Worm (Caenorhabditis elegans): ENCODE results near the gene bud-31.

bud-31 gene

DNA sequence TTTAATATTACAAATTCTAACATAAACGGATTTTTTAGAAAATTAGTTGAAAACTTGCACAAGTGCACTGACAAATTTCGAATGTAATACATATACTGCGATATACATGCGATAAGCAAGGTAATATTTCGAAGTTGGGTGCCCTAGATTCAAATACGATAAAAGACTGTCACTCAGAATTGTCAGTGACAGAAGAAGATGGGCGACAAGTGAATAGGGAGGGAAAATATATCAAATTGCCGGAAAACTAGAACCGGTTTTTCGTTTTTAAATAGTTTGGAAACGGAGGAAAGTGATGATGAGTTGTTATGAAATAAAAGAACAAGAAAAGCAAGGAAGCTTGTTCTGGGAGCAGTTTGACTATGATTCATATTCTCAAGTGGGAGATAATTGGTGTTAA lies 37.7 kb upstream of the bud-31 start:
- TF ChIP-seq ces-1 (GFP tag; optimal IDR thresholded peaks at IDR 0.05) = no peak
- TF ChIP-seq unc-62 (GFP tag; optimal IDR thresholded peaks at IDR 0.05) = peak; percentile 15

DNA sequence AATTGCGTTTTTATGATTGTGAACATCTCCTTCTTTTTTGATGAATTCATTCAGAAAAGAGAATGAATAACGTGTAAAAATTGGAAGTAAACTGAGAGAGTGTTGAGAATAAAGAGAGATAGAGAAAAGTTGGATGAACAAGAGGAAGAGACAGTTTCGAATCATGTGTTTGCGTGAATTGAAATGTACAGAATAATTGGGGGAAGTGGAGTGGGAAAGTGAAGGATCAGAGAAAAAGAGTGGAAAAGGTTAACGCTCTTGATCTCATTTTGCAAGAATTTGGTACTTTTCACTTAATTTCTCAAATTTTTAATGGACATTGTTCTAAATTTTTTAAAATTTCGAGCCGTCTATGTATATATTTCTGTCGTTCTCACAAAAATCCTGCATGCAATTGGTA lies 37.0 kb upstream of the bud-31 start:
- TF ChIP-seq unc-62 (GFP tag; optimal IDR thresholded peaks at IDR 0.05) = no peak
- no peak for TF ChIP-seq drap-1 (GFP tag; optimal IDR thresholded peaks at IDR 0.05)
- TF ChIP-seq ceh-39 (tag; optimal IDR thresholded peaks at IDR 0.05) = no peak
- no peak for TF ChIP-seq ceh-43 (GFP tag; optimal IDR thresholded peaks at IDR 0.05)
- TF ChIP-seq lsy-2 (tag; optimal IDR thresholded peaks at IDR 0.05) = no peak
- no peak for TF ChIP-seq zip-8 (tag; optimal IDR thresholded peaks at IDR 0.05)
- no peak for TF ChIP-seq mls-2 (tag; optimal IDR thresholded peaks at IDR 0.05)
- no peak for TF ChIP-seq hlh-1 (tag; optimal IDR thresholded peaks at IDR 0.05)

DNA sequence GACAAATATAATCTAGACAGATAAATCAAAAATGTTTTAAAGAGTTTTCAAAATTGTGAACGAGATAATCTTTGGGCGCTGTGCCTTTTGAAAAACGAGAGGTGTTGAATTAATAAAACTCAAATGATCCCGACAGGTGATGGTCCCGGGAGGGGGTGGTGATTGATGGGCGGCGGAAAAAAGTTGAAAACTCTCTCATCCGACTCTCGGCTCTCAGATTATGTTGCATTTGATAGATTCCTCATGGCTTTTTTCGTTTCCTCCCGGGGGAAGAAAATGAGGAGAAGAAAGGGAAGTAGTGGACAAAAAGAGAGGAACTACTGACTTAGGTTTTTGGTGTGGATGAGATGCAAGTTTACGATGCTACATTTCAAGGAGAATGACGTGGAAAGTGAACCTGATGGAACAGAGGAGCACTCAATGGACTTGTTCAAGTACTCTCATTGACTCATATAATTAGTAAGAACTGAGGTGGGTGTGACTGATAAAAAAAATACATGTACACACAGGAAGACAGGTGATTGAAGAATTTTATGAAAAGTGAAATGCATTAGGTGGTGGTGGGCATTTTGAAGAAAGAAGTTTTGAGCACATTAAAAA lies 35.1 kb upstream of the bud-31 start:
- no peak for TF ChIP-seq ham-2 (GFP tag; optimal IDR thresholded peaks at IDR 0.05)
- no peak for TF ChIP-seq nhr-2 (tag; optimal IDR thresholded peaks at IDR 0.05)
- TF ChIP-seq ceh-43 (GFP tag; optimal IDR thresholded peaks at IDR 0.05) = no peak
- no peak for TF ChIP-seq M03D4.4 (tag; optimal IDR thresholded peaks at IDR 0.05)
- TF ChIP-seq hlh-1 (tag; optimal IDR thresholded peaks at IDR 0.05) = peak; percentile 2
- TF ChIP-seq lin-13 (tag; optimal IDR thresholded peaks at IDR 0.05) = no peak
- no peak for TF ChIP-seq mep-1 (tag; optimal IDR thresholded peaks at IDR 0.05)
- TF ChIP-seq bed-3 (GFP tag; optimal IDR thresholded peaks at IDR 0.05) = no peak
- TF ChIP-seq mab-5 (tag; optimal IDR thresholded peaks at IDR 0.05) = no peak
- peak; percentile 69 for TF ChIP-seq unc-62 (GFP tag; optimal IDR thresholded peaks at IDR 0.05)
- TF ChIP-seq snpc-4 (tag; optimal IDR thresholded peaks at IDR 0.05) = no peak
- TF ChIP-seq unc-39 (tag; optimal IDR thresholded peaks at IDR 0.05) = no peak

DNA sequence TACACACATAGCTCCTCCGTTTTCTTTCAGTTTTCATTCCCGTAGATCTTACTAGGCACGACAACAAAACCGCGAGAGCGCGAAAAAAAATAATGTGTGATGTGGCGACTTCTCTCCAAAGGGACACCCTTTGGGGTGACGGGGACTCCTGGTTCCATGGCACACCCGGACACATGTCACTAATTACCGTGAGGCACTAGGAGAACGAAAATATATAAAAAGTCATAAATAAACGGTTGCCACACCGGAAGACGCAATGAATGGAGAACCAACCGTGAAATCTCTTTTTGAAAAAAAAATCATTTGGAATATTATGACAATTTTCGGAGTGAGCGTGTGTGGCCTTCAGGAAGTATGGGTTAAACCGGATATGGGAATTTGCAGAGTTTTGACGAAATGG lies 34.1 kb upstream of the bud-31 start:
- TF ChIP-seq ham-2 (GFP tag; optimal IDR thresholded peaks at IDR 0.05) = no peak
- TF ChIP-seq sptf-1 (tag; optimal IDR thresholded peaks at IDR 0.05) = no peak
- no peak for TF ChIP-seq snpc-4 (tag; optimal IDR thresholded peaks at IDR 0.05)
- TF ChIP-seq mab-5 (tag; optimal IDR thresholded peaks at IDR 0.05) = no peak
- no peak for TF ChIP-seq ceh-83 (GFP tag; optimal IDR thresholded peaks at IDR 0.05)
- no peak for TF ChIP-seq zip-8 (tag; optimal IDR thresholded peaks at IDR 0.05)
- TF ChIP-seq nhr-28 (tag; optimal IDR thresholded peaks at IDR 0.05) = no peak

DNA sequence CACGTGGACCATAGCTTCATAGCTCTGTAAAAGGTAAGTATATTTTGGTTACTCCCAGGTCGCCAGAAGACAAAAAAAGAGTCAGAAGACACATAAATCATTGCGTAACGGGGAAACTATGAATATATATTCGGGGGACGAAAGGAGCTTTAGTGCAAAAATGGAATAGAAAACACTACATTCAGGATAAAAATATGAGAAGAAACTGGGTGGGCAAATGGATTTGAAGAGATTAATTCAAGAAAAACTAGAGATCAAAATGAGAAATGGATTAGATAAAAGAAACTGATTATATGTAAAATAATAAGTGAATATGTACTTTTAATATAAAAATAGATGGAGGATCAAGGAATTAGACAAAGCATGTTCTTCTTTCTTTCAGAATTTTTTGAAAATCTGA lies 31.1 kb upstream of the bud-31 start, which contains the start of gene C07A9.12:
Gene C07A9.12, minus strand, starts transcription at position 101 of the 400 bp plus-strand sequence.
- TF ChIP-seq sem-2 (GFP tag; optimal IDR thresholded peaks at IDR 0.05) (no peak), lin-13 (tag; optimal IDR thresholded peaks at IDR 0.05) (no peak), snpc-4 (tag; optimal IDR thresholded peaks at IDR 0.05) (no peak), unc-120 (tag; optimal IDR thresholded peaks at IDR 0.05; ENCODE audit: poor library complexity, severe bottlenecking) (no peak), nhr-76 (tag; optimal IDR thresholded peaks at IDR 0.05) (no peak), nhr-28 (tag; optimal IDR thresholded peaks at IDR 0.05) (no peak), mls-2 (tag; optimal IDR thresholded peaks at IDR 0.05) (no peak), lin-32 (GFP tag; optimal IDR thresholded peaks at IDR 0.05) (no peak), elt-3 (tag; optimal IDR thresholded peaks at IDR 0.05) (no peak), pha-4 (tag; optimal IDR thresholded peaks at IDR 0.05) (no peak)

DNA sequence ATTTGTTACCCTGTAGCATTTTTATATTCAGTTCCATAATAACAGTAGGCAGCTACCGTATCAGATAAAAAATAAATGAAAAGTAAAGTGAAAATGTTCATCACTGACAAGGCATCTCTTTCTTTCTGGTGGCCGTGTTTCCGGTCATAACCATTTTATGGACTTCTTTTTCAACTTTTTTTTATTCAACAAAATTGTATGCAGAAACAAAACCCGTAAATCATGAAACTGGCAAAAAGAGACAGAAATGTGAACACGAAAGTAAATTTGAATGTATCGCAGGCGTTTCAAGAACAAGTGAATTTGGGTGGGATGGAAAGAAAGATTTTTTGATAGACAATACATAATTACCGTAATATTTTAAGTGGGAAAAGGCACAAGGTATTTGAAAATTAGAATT lies 28.8 kb upstream of the bud-31 start, which contains the start of gene clec-162:
Gene clec-162, minus strand, starts transcription at position 101 of the 400 bp plus-strand sequence.
- TF ChIP-seq bed-3 (GFP tag; optimal IDR thresholded peaks at IDR 0.05) (no peak), sptf-1 (tag; optimal IDR thresholded peaks at IDR 0.05) (no peak), unc-120 (tag; optimal IDR thresholded peaks at IDR 0.05; ENCODE audit: poor library complexity, severe bottlenecking) (no peak), lin-13 (tag; optimal IDR thresholded peaks at IDR 0.05) (no peak), lin-32 (GFP tag; optimal IDR thresholded peaks at IDR 0.05) (no peak), ham-2 (GFP tag; optimal IDR thresholded peaks at IDR 0.05) (no peak), M03D4.4 (tag; optimal IDR thresholded peaks at IDR 0.05) (no peak), ceh-39 (tag; optimal IDR thresholded peaks at IDR 0.05) (no peak), elt-3 (tag; optimal IDR thresholded peaks at IDR 0.05) (no peak), tbx-8 (GFP tag; optimal IDR thresholded peaks at IDR 0.05) (no peak), mab-5 (tag; optimal IDR thresholded peaks at IDR 0.05) (no peak), ceh-83 (GFP tag; optimal IDR thresholded peaks at IDR 0.05) (no peak), drap-1 (GFP tag; optimal IDR thresholded peaks at IDR 0.05) (no peak), cnd-1 (tag; optimal IDR thresholded peaks at IDR 0.05) (no peak), lsy-2 (tag; optimal IDR thresholded peaks at IDR 0.05) (no peak), pha-4 (tag; optimal IDR thresholded peaks at IDR 0.05) (no peak)

All from whole organism, mixed stage, embryonic.